Worm (Caenorhabditis elegans) whole organism, L4/young adult: Measurements from ENCODE around the gene ckb-1.

Source experiments
- W03F9.2 ChIP-seq: fragments of 150-350 bp; optimal IDR thresholded peaks from 2 replicates; lab custom pipeline; 2014; ENCODE audit warnings: missing biosample characterization, missing genetic modification characterization
- him-1 ChIP-seq: sonication (generic microtip); optimal IDR thresholded peaks from 2 replicates; lab custom pipeline; 2016; ENCODE audit warnings: missing genotype, missing genetic modification reagents, missing genetic modification characterization, missing compliant biosample characterization

DNA sequence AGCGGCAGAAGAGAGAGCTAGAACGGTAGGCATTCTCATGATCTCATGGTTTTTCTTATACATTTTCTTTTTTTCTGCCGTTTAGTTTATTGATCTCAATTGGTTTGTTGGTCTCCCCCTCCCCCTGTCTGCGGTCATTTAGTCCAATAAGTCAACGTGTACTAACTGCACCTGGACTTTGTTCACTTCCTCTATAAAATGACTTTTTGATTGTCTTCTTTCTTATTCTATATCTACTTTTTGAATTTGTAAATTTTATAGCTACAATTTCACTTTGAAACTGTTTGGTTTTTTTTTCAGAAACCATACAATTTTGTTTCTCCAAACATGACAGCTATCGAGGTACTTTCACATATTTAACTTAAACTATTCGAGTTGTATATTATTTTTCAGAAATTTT, 2.6 kb downstream of the ckb-1 start, which contains the start of gene ckb-2:
- TF ChIP-seq him-1: no peak
- no peak for TF ChIP-seq W03F9.2
